Worm (Caenorhabditis elegans): ENCODE results near the gene chhy-1.

DNA sequence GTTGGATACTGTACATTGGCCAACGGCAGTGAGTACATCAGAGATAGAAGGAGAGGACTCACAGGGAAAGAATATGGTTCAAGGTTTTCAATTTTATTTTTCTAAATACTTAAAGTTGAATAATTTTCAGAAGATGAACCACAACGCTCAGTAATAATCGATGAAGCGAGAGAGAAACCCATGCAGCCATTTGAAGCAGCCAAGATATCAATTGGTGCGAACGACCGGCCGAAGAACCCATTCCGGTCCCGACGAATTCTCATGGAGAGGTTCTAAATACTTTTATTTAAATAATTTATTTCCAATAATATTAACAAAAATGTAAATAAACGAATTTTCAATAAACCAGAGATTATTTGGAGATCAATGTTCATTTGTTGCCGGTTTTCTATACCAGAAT, 17.3 kb downstream of the chhy-1 start, which contains the start of gene pigg-1:
- TF ChIP-seq nhr-19 (GFP tag; conservative IDR thresholded peaks at IDR 0.05) (no peak), nhr-12 (tag; optimal IDR thresholded peaks at IDR 0.05) (no peak), lin-39 (tag; optimal IDR thresholded peaks at IDR 0.05) (no peak), ztf-11 (tag; optimal IDR thresholded peaks at IDR 0.05) (no peak), lsy-2 (tag; optimal IDR thresholded peaks at IDR 0.05) (no peak), nhr-76 (tag; optimal IDR thresholded peaks at IDR 0.05) (no peak), ama-1 (optimal IDR thresholded peaks at IDR 0.05) (no peak), aly-2 (tag; optimal IDR thresholded peaks at IDR 0.05) (no peak), tbx-2 (tag; optimal IDR thresholded peaks at IDR 0.05) (no peak), snpc-4 (tag; optimal IDR thresholded peaks at IDR 0.05) (no peak)

Data from whole organism, L1 larva.